Fruit fly (Drosophila melanogaster) whole organism, embryonic: ENCODE measurements around the gene CG14340.

Experiments used
- Atf3 ChIP-seq: fragments of 200-800 bp; sonication (Bioruptor generic); optimal IDR thresholded peaks from 3 replicates; lab custom pipeline; 2016; ENCODE audit warnings: missing biosample characterization, missing genetic modification characterization
- CG10565 ChIP-seq: fragments of 200-800 bp; sonication (Bioruptor generic); optimal IDR thresholded peaks from 3 replicates; lab custom pipeline; 2016; ENCODE audit warnings: missing biosample characterization, mild to moderate bottlenecking, missing genetic modification characterization
- CG11560 ChIP-seq: fragments of 200-800 bp; sonication (Bioruptor generic); IDR thresholded peaks from 3 replicates; pipeline ENCODE4 v1.3.6; 2022; ENCODE audit warnings: missing biosample characterization, missing genetic modification characterization
- CG11695 ChIP-seq: fragments of 200-800 bp; sonication (Bioruptor generic); IDR thresholded peaks from 3 replicates; pipeline ENCODE4 v1.3.6; 2022; ENCODE audit warnings: missing biosample characterization, missing genetic modification characterization
- CG14050 ChIP-seq: fragments of 200-800 bp; sonication (Bioruptor generic); IDR thresholded peaks from 3 replicates; pipeline ENCODE4 v1.3.6; 2022; ENCODE audit warnings: missing biosample characterization, missing genetic modification characterization
- CG15269 ChIP-seq: fragments of 200-800 bp; sonication (Bioruptor generic); optimal IDR thresholded peaks from 2 replicates; lab custom pipeline; 2018; ENCODE audit warnings: missing biosample characterization, mild to moderate bottlenecking, missing genetic modification characterization, moderate library complexity
- CG17186 ChIP-seq: fragments of 200-800 bp; sonication (Bioruptor generic); optimal IDR thresholded peaks from 3 replicates; lab custom pipeline; 2017; ENCODE audit warnings: missing biosample characterization, missing genetic modification reagents, missing genetic modification characterization
- CG17829 ChIP-seq: fragments of 200-800 bp; optimal IDR thresholded peaks from 2 replicates; lab custom pipeline; 2019; ENCODE audit warnings: missing biosample characterization, mild to moderate bottlenecking, missing genetic modification characterization, moderate library complexity
- CG1792 ChIP-seq: fragments of 200-800 bp; sonication (Bioruptor generic); optimal IDR thresholded peaks from 2 replicates; lab custom pipeline; 2016; ENCODE audit warnings: missing biosample characterization, missing genetic modification characterization
- CG18599 ChIP-seq: fragments of 200-800 bp; sonication (Bioruptor generic); optimal IDR thresholded peaks from 3 replicates; lab custom pipeline; 2017; ENCODE audit warnings: missing biosample characterization, missing genetic modification characterization, mild to moderate bottlenecking, moderate library complexity, missing genetic modification reagents
- CG2120 ChIP-seq: fragments of 200-800 bp; sonication (Bioruptor generic); optimal IDR thresholded peaks from 3 replicates; lab custom pipeline; 2016; ENCODE audit warnings: missing biosample characterization, missing genetic modification characterization
- CG2875 ChIP-seq: fragments of 200-800 bp; sonication (Bioruptor generic); optimal IDR thresholded peaks from 2 replicates; lab custom pipeline; 2017; ENCODE audit warnings: missing biosample characterization, mild to moderate bottlenecking, missing genetic modification characterization, missing genetic modification reagents
- CG33557 ChIP-seq: fragments of 200-800 bp; sonication (Bioruptor generic); optimal IDR thresholded peaks from 2 replicates; lab custom pipeline; 2019; ENCODE audit warnings: missing biosample characterization, mild to moderate bottlenecking, missing genetic modification characterization, moderate library complexity
- CG3407 ChIP-seq: fragments of 200-800 bp; sonication (Bioruptor generic); optimal IDR thresholded peaks from 2 replicates; lab custom pipeline; 2018; ENCODE audit warnings: missing biosample characterization, mild to moderate bottlenecking, missing genetic modification characterization
- CG5245 ChIP-seq: fragments of 200-800 bp; sonication (Bioruptor generic); optimal IDR thresholded peaks from 3 replicates; lab custom pipeline; 2016; ENCODE audit warnings: missing biosample characterization, missing genetic modification characterization
- CG6175 ChIP-seq: fragments of 200-800 bp; sonication (Bioruptor generic); IDR thresholded peaks from 3 replicates; pipeline ENCODE4 v1.3.6; 2022; ENCODE audit warnings: missing biosample characterization, missing genetic modification characterization
- CG6689 ChIP-seq: fragments of 200-800 bp; sonication (Bioruptor generic); IDR thresholded peaks from 2 replicates; pipeline ENCODE4 v1.3.6; 2022; ENCODE audit warnings: missing biosample characterization, missing genetic modification characterization
- CG6765 ChIP-seq: fragments of 200-800 bp; sonication (Bioruptor generic); optimal IDR thresholded peaks from 3 replicates; lab custom pipeline; 2017; ENCODE audit warnings: missing biosample characterization, mild to moderate bottlenecking, missing genetic modification characterization
- CG8281 ChIP-seq: fragments of 200-800 bp; sonication (Bioruptor generic); optimal IDR thresholded peaks from 2 replicates; lab custom pipeline; 2018; ENCODE audit warnings: missing biosample characterization, mild to moderate bottlenecking, missing genetic modification characterization, moderate library complexity
- Dip2 ChIP-seq: fragments of 200-800 bp; sonication (Bioruptor generic); IDR thresholded peaks from 2 replicates; pipeline ENCODE4 v1.3.6; 2022; ENCODE audit warnings: missing biosample characterization, missing genetic modification characterization
- Dref ChIP-seq: fragments of 200-800 bp; sonication (Bioruptor generic); IDR thresholded peaks from 2 replicates; pipeline ENCODE4 v1.3.6; 2022; ENCODE audit warnings: missing biosample characterization, missing genetic modification characterization
- Gsc ChIP-seq: fragments of 200-800 bp; sonication (Bioruptor generic); IDR thresholded peaks from 2 replicates; pipeline ENCODE4 v1.3.6; 2022; ENCODE audit warnings: missing biosample characterization, missing genetic modification characterization
- HLH4C ChIP-seq: fragments of 200-800 bp; sonication (Bioruptor generic); IDR thresholded peaks from 3 replicates; pipeline ENCODE4 v1.3.6; 2022; ENCODE audit warnings: missing biosample characterization, missing genetic modification characterization; ENCODE audit not compliant: partially characterized antibody
- Hr39 ChIP-seq: fragments of >200 bp; optimal IDR thresholded peaks from 2 replicates; lab custom pipeline; 2017
- Mad ChIP-seq: fragments of 200-800 bp; sonication (Bioruptor generic); optimal IDR thresholded peaks from 2 replicates; lab custom pipeline; 2016; ENCODE audit warnings: missing biosample characterization, missing genetic modification characterization
- Taf1 ChIP-seq: fragments of 200-800 bp; sonication (Bioruptor generic); IDR thresholded peaks from 2 replicates; pipeline ENCODE4 v1.3.6; 2022; ENCODE audit warnings: missing biosample characterization, missing genetic modification characterization
- ash1 ChIP-seq: fragments of 200-800 bp; sonication (Bioruptor generic); optimal IDR thresholded peaks from 2 replicates; lab custom pipeline; 2018; ENCODE audit warnings: missing biosample characterization, mild to moderate bottlenecking, missing genetic modification characterization
- bab2 ChIP-seq: fragments of 200-800 bp; sonication (Bioruptor generic); optimal IDR thresholded peaks from 2 replicates; lab custom pipeline; 2016; ENCODE audit warnings: missing biosample characterization, missing genetic modification characterization
- bigmax ChIP-seq: fragments of 200-800 bp; sonication (Bioruptor generic); optimal IDR thresholded peaks from 2 replicates; lab custom pipeline; 2018; ENCODE audit warnings: missing biosample characterization, mild to moderate bottlenecking, missing genetic modification characterization
- caup ChIP-seq: fragments of 200-800 bp; sonication (Bioruptor generic); optimal IDR thresholded peaks from 3 replicates; lab custom pipeline; 2017; ENCODE audit warnings: missing biosample characterization, mild to moderate bottlenecking, missing genetic modification characterization, moderate library complexity; ENCODE audit not compliant: severe bottlenecking
- cg ChIP-seq: fragments of 200-800 bp; sonication (Bioruptor generic); optimal IDR thresholded peaks from 3 replicates; lab custom pipeline; 2019; ENCODE audit warnings: missing biosample characterization, mild to moderate bottlenecking, missing genetic modification characterization, moderate library complexity
- disco-r ChIP-seq: fragments of 200-800 bp; sonication (Bioruptor generic); optimal IDR thresholded peaks from 2 replicates; lab custom pipeline; 2016; ENCODE audit warnings: missing biosample characterization, missing genetic modification characterization
- dmrt11E ChIP-seq: fragments of 200-800 bp; sonication (Bioruptor generic); optimal IDR thresholded peaks from 3 replicates; lab custom pipeline; 2018; ENCODE audit warnings: missing biosample characterization, mild to moderate bottlenecking, missing genetic modification characterization, moderate library complexity
- fd64A ChIP-seq: fragments of 200-800 bp; sonication (Bioruptor generic); optimal IDR thresholded peaks from 3 replicates; lab custom pipeline; 2018; ENCODE audit warnings: missing biosample characterization, mild to moderate bottlenecking, missing genetic modification characterization
- fu2 ChIP-seq: fragments of 200-800 bp; sonication (Bioruptor generic); optimal IDR thresholded peaks from 2 replicates; lab custom pipeline; 2016; ENCODE audit warnings: missing biosample characterization, missing genetic modification characterization
- gcm ChIP-seq: fragments of 200-800 bp; sonication (Bioruptor generic); optimal IDR thresholded peaks from 2 replicates; lab custom pipeline; 2019; ENCODE audit warnings: missing biosample characterization, mild to moderate bottlenecking, missing genetic modification characterization, moderate library complexity
- gsb ChIP-seq: fragments of 200-800 bp; sonication (Bioruptor generic); IDR thresholded peaks from 2 replicates; pipeline ENCODE4 v1.3.6; 2022; ENCODE audit warnings: missing biosample characterization, missing genetic modification characterization
- inv ChIP-seq: fragments of 200-800 bp; sonication (Bioruptor generic); IDR thresholded peaks from 2 replicates; pipeline ENCODE4 v1.3.6; 2022; ENCODE audit warnings: missing biosample characterization, missing genetic modification characterization; ENCODE audit not compliant: partially characterized antibody
- kay ChIP-seq: fragments of 200-800 bp; sonication (Bioruptor generic); optimal IDR thresholded peaks from 2 replicates; lab custom pipeline; 2016; ENCODE audit warnings: missing biosample characterization, missing genetic modification characterization
- klu ChIP-seq: fragments of 200-800 bp; sonication (Bioruptor generic); IDR thresholded peaks from 2 replicates; pipeline ENCODE4 v1.3.6; 2022; ENCODE audit warnings: missing biosample characterization, missing genetic modification characterization
- nerfin-1 ChIP-seq: fragments of 200-800 bp; sonication (Bioruptor generic); optimal IDR thresholded peaks from 3 replicates; lab custom pipeline; 2019; ENCODE audit warnings: missing biosample characterization, mild to moderate bottlenecking, missing genetic modification characterization, moderate library complexity
- pan ChIP-seq, 4 experiments: fragments of >200 bp in 3 of 4; fragments of 200-800 bp in 1 of 4; sonication (Bioruptor generic) in 1 of 4; optimal IDR thresholded peaks in 3 of 4; IDR thresholded peaks in 1 of 4; 2 replicates each; pipeline versions ENCODE4 v1.3.6 to Lab custom; 2017 to 2022; ENCODE audit warnings: missing biosample characterization in 2 of 4, missing genetic modification characterization in 2 of 4, mixed read lengths in 1 of 4
- pros ChIP-seq: fragments of 200-800 bp; sonication (Bioruptor generic); optimal IDR thresholded peaks from 3 replicates; lab custom pipeline; 2019; ENCODE audit warnings: missing biosample characterization, mild to moderate bottlenecking, missing genetic modification characterization, moderate library complexity
- psq ChIP-seq: fragments of 200-800 bp; sonication (Bioruptor generic); optimal IDR thresholded peaks from 2 replicates; lab custom pipeline; 2017; ENCODE audit warnings: missing biosample characterization, missing genetic modification characterization
- pzg ChIP-seq: fragments of 200-800 bp; sonication (Bioruptor generic); optimal IDR thresholded peaks from 3 replicates; lab custom pipeline; 2018; ENCODE audit warnings: missing biosample characterization, mild to moderate bottlenecking, missing genetic modification characterization, moderate library complexity
- rib ChIP-seq: fragments of 200-800 bp; sonication (Bioruptor generic); IDR thresholded peaks from 2 replicates; pipeline ENCODE4 v1.3.6; 2022; ENCODE audit warnings: missing biosample characterization, missing genetic modification characterization
- sima ChIP-seq: fragments of 200-800 bp; sonication (Bioruptor generic); optimal IDR thresholded peaks from 2 replicates; lab custom pipeline; 2016; ENCODE audit warnings: missing biosample characterization, missing genetic modification characterization
- sob ChIP-seq: fragments of 200-800 bp; sonication (Bioruptor generic); IDR thresholded peaks from 2 replicates; pipeline ENCODE4 v1.3.6; 2022; ENCODE audit warnings: missing biosample characterization, missing genetic modification characterization
- tio ChIP-seq: fragments of 200-800 bp; sonication (Bioruptor generic); optimal IDR thresholded peaks from 2 replicates; lab custom pipeline; 2017; ENCODE audit warnings: missing biosample characterization, missing genetic modification characterization, inconsistent platforms
- wek ChIP-seq: fragments of 200-800 bp; sonication (Bioruptor generic); optimal IDR thresholded peaks from 3 replicates; lab custom pipeline; 2018; ENCODE audit warnings: missing biosample characterization, mild to moderate bottlenecking, missing genetic modification characterization, moderate library complexity

Gene CG14340

dm6 chr2L:1108029-1108688, 4.6 kb upstream of the CG14340 start, which contains the start of the genes PolrMT and CG14339 (continued):
- TF ChIP-seq fu2 (GFP tag; lab: Kevin White, UChicago) (peak; percentile 39), CG15269 (tag; lab: Kevin White, UChicago) (no peak), HLH4C (GFP tag; lab: Robert Waterston, UW) (no peak), CG18599 (GFP tag; lab: Kevin White, UChicago) (no peak), bigmax (GFP tag; lab: Kevin White, UChicago) (no peak), Taf1 (GFP tag; lab: Robert Waterston, UW) (no peak), pan (optimal IDR thresholded peaks at IDR 0.05; lab: Kevin White, UChicago) (no peak), pan (GFP tag; optimal IDR thresholded peaks at IDR 0.05 in 1 of 2, IDR thresholded peaks at IDR 0.05 in 1 of 2) (peak in 1 of 2 experiments; percentile 22), dmrt11E (tag; lab: Kevin White, UChicago) (peak; percentile 20), psq (GFP tag; lab: Kevin White, UChicago) (no peak), Hr39 (lab: Kevin White, UChicago) (no peak), Gsc (GFP tag; lab: Robert Waterston, UW) (no peak), cg (no peak), Dref (GFP tag; lab: Robert Waterston, UW) (0 out of 2 replicates have a peak, but pooled peaks have one; percentile 20), pros (no peak), kay (GFP tag; lab: Kevin White, UChicago) (no peak), CG2875 (GFP tag; lab: Kevin White, UChicago) (no peak), rib (GFP tag; lab: Robert Waterston, UW) (no peak), CG6689 (GFP tag; lab: Robert Waterston, UW) (no peak), CG3407 (no peak), inv (GFP tag; lab: Robert Waterston, UW) (no peak), CG10565 (GFP tag; lab: Kevin White, UChicago) (no peak), CG8281 (no peak), CG6175 (GFP tag; lab: Robert Waterston, UW) (no peak), CG11560 (tag; lab: Robert Waterston, UW) (no peak), CG17829 (tag; lab: Kevin White, UChicago) (peak; percentile 35), CG17186 (no peak), CG33557 (peak; percentile 4), Dip2 (GFP tag; lab: Robert Waterston, UW) (no peak), disco-r (GFP tag; lab: Kevin White, UChicago) (no peak), CG2120 (GFP tag; lab: Kevin White, UChicago) (peak; percentile 65), gsb (GFP tag; lab: Robert Waterston, UW) (no peak), tio (no peak), bab2 (GFP tag; lab: Kevin White, UChicago) (no peak), CG11695 (no peak), nerfin-1 (tag; lab: Kevin White, UChicago) (no peak), ash1 (no peak), gcm (GFP tag; lab: Kevin White, UChicago) (no peak), klu (GFP tag; lab: Robert Waterston, UW) (no peak), CG1792 (GFP tag; lab: Kevin White, UChicago) (peak; percentile 1), Mad (no peak), sima (GFP tag; lab: Kevin White, UChicago) (no peak), caup (GFP tag; lab: Kevin White, UChicago) (peak; percentile 5), CG5245 (no peak), Atf3 (GFP tag; lab: Kevin White, UChicago) (no peak), CG14050 (GFP tag; lab: Robert Waterston, UW) (no peak), CG6765 (GFP tag; lab: Kevin White, UChicago) (no peak), fd64A (no peak), wek (no peak), sob (GFP tag; lab: Robert Waterston, UW) (no peak), pzg (GFP tag; lab: Kevin White, UChicago) (peak; percentile 75)
